Worm (Caenorhabditis elegans): ENCODE results near the gene irld-19.

DNA sequence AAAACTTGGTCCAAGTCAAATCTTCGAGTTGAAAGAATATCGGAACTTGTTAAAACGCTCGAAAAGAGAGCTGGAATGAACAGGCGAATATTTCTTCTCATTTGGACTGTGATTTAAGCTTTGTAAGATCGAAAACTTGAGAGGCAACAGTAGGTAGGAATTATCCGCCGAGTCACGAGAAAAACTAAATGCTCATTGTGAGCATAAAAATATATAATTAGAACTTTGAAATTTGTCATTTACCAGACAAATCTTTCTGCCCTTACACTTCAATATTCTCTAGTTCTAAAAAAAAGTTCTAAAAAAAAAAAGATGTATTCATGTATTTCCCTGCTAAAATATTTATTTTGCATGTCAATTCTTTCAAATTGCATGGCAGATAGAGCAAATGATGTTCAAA lies at the start of gene irld-19, which contains the start of gene irld-61:
- no peak for TF ChIP-seq ekl-4 (GFP tag; IDR thresholded peaks at IDR 0.05)
- TF ChIP-seq hmg-20 (GFP tag; IDR thresholded peaks at IDR 0.05), result no peak
- no peak for TF ChIP-seq mes-4 (tag; optimal IDR thresholded peaks at IDR 0.05)
- no peak for TF ChIP-seq ztf-3 (GFP tag; optimal IDR thresholded peaks at IDR 0.05)
- no peak for TF ChIP-seq snpc-4 (GFP tag; optimal IDR thresholded peaks at IDR 0.05)
- TF ChIP-seq snpc-4 (tag; optimal IDR thresholded peaks at IDR 0.05), result no peak
- TF ChIP-seq lin-40 (tag; optimal IDR thresholded peaks at IDR 0.05), result no peak
- no peak for TF ChIP-seq unc-130 (GFP tag; optimal IDR thresholded peaks at IDR 0.05)
- no peak for TF ChIP-seq ccch-3 (GFP tag; optimal IDR thresholded peaks at IDR 0.05)
- no peak for TF ChIP-seq madf-6 (GFP tag; IDR thresholded peaks at IDR 0.05)
- no peak for TF ChIP-seq madf-8 (GFP tag; conservative IDR thresholded peaks at IDR 0.05)
- TF ChIP-seq pha-4 (tag; optimal IDR thresholded peaks at IDR 0.05), result no peak
- TF ChIP-seq mcd-1 (GFP tag; IDR thresholded peaks at IDR 0.05), result no peak
- no peak for TF ChIP-seq C17E4.6 (GFP tag; IDR thresholded peaks at IDR 0.05)

All from whole organism, young adult.